Worm (Caenorhabditis elegans) whole organism, L2 larva: ENCODE results near the gene F17E9.4.

Source experiments
- ceh-16 ChIP-seq: fragments of 150-350 bp; optimal IDR thresholded peaks from 2 replicates; lab custom pipeline; 2014; ENCODE audit warnings: missing biosample characterization, missing genetic modification characterization
- ceh-82 ChIP-seq: fragments of 150-350 bp; optimal IDR thresholded peaks from 2 replicates; lab custom pipeline; 2014; ENCODE audit warnings: missing biosample characterization, missing genetic modification characterization
- lin-39 ChIP-seq: fragments of 150-350 bp; optimal IDR thresholded peaks from 2 replicates; lab custom pipeline; 2014; ENCODE audit warnings: missing biosample characterization, missing genetic modification reagents, missing genetic modification characterization
- nhr-11 ChIP-seq: fragments of 150-350 bp; optimal IDR thresholded peaks from 2 replicates; lab custom pipeline; 2014; ENCODE audit warnings: missing biosample characterization, missing genetic modification characterization
- nhr-25 ChIP-seq: fragments of 150-350 bp; sonication (generic microtip); optimal IDR thresholded peaks from 3 replicates; lab custom pipeline; 2014; ENCODE audit warnings: missing biosample characterization, missing genetic modification characterization
- snpc-4 ChIP-seq: fragments of 150-350 bp; optimal IDR thresholded peaks from 2 replicates; lab custom pipeline; 2014; ENCODE audit warnings: missing biosample characterization, missing genetic modification characterization
- unc-39 ChIP-seq: fragments of 150-350 bp; optimal IDR thresholded peaks from 2 replicates; lab custom pipeline; 2014; ENCODE audit warnings: missing biosample characterization, missing genetic modification characterization

DNA sequence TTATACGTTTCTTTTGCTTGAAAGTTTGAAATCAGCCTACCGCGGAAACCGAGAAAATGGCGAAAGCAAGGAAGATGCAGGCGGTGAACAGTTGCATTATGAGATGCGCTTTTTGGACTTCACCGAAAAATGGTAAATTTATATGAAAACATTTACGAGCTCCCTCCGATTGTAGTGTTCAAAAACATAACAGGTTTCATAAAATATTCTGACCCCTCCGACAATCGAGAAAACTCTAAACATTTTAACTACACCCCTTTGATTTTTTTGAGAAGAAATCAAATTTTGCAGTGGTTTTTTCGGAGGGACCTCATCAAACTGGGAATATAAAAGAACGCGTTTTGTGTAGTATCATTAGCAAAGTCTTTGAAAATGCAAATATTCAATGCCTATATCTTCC lies 1.1 kb upstream of the F17E9.4 start, which contains the start of the genes F17E9.18 and F17E9.15:
- TF ChIP-seq nhr-11 (tag; lab: Kevin White, UChicago), result no peak
- TF ChIP-seq nhr-25, result no peak
- no peak for TF ChIP-seq unc-39 (tag; lab: Kevin White, UChicago)
- TF ChIP-seq lin-39 (tag; lab: Kevin White, UChicago), result no peak
- no peak for TF ChIP-seq ceh-16 (tag; lab: Kevin White, UChicago)
- no peak for TF ChIP-seq ceh-82 (tag; lab: Kevin White, UChicago)
- TF ChIP-seq snpc-4 (tag; lab: Kevin White, UChicago), result no peak
